Fruit fly (Drosophila melanogaster) whole organism, embryonic: ENCODE measurements around the gene CG14721.

Experiments used
- CG11696 ChIP-seq: fragments of 200-800 bp; sonication (Bioruptor generic); IDR thresholded peaks from 2 replicates; pipeline ENCODE4 v1.3.6; 2022; ENCODE audit warnings: missing biosample characterization, missing genetic modification characterization
- CG12942 ChIP-seq: fragments of 200-800 bp; sonication (Bioruptor generic); optimal IDR thresholded peaks from 3 replicates; lab custom pipeline; 2016; ENCODE audit warnings: missing biosample characterization, missing genetic modification characterization
- CG14441 ChIP-seq: fragments of 200-800 bp; sonication (Bioruptor generic); IDR thresholded peaks from 2 replicates; pipeline ENCODE4 v1.3.6; 2022; ENCODE audit warnings: missing biosample characterization, missing genetic modification characterization
- CG16779 ChIP-seq: fragments of 200-800 bp; sonication (Bioruptor generic); IDR thresholded peaks from 2 replicates; pipeline ENCODE4 v1.3.6; 2022; ENCODE audit warnings: missing biosample characterization, missing genetic modification characterization
- CG16813 ChIP-seq: fragments of 200-800 bp; sonication (Bioruptor generic); IDR thresholded peaks from 3 replicates; pipeline ENCODE4 v1.3.6; 2022; ENCODE audit warnings: missing biosample characterization, missing genetic modification characterization; ENCODE audit not compliant: partially characterized antibody
- CG17361 ChIP-seq: fragments of 200-800 bp; sonication (Bioruptor generic); IDR thresholded peaks from 3 replicates; pipeline ENCODE4 v1.3.6; 2022; ENCODE audit warnings: missing biosample characterization, missing genetic modification characterization
- CG17612 ChIP-seq: fragments of 200-800 bp; sonication (Bioruptor generic); IDR thresholded peaks from 2 replicates; pipeline ENCODE4 v1.3.6; 2022; ENCODE audit warnings: missing biosample characterization, missing genetic modification characterization
- CG1832 ChIP-seq: fragments of 200-800 bp; sonication (Bioruptor generic); optimal IDR thresholded peaks from 2 replicates; lab custom pipeline; 2017; ENCODE audit warnings: missing biosample characterization, mild to moderate bottlenecking, missing genetic modification characterization, inconsistent platforms
- CG18764 ChIP-seq: fragments of 200-800 bp; sonication (Bioruptor generic); optimal IDR thresholded peaks from 3 replicates; lab custom pipeline; 2016; ENCODE audit warnings: missing biosample characterization, missing genetic modification characterization
- CG30020 ChIP-seq: fragments of 200-800 bp; optimal IDR thresholded peaks from 2 replicates; lab custom pipeline; 2019; ENCODE audit warnings: missing biosample characterization, mild to moderate bottlenecking, missing genetic modification characterization, moderate library complexity
- CG33213 ChIP-seq: fragments of 200-800 bp; sonication (Bioruptor generic); optimal IDR thresholded peaks from 3 replicates; lab custom pipeline; 2016; ENCODE audit warnings: missing biosample characterization, missing genetic modification characterization
- CG3847 ChIP-seq: fragments of 200-800 bp; sonication (Bioruptor generic); IDR thresholded peaks from 2 replicates; pipeline ENCODE4 v1.3.6; 2022; ENCODE audit warnings: missing biosample characterization, missing genetic modification characterization
- CG4730 ChIP-seq: fragments of 200-800 bp; sonication (Bioruptor generic); IDR thresholded peaks from 2 replicates; pipeline ENCODE4 v1.3.6; 2022; ENCODE audit warnings: missing biosample characterization, missing genetic modification characterization
- CG6765 ChIP-seq: fragments of 200-800 bp; sonication (Bioruptor generic); optimal IDR thresholded peaks from 3 replicates; lab custom pipeline; 2017; ENCODE audit warnings: missing biosample characterization, mild to moderate bottlenecking, missing genetic modification characterization
- CG8388 ChIP-seq: fragments of 200-800 bp; sonication (Bioruptor generic); optimal IDR thresholded peaks from 2 replicates; lab custom pipeline; 2019; ENCODE audit warnings: missing biosample characterization, mild to moderate bottlenecking, missing genetic modification characterization, moderate library complexity
- CG8924 ChIP-seq: fragments of 200-800 bp; optimal IDR thresholded peaks from 3 replicates; lab custom pipeline; 2019; ENCODE audit warnings: missing biosample characterization, mild to moderate bottlenecking, missing genetic modification characterization, moderate library complexity
- CG9437 ChIP-seq: fragments of 200-800 bp; sonication (Bioruptor generic); optimal IDR thresholded peaks from 2 replicates; lab custom pipeline; 2018; ENCODE audit warnings: missing biosample characterization, mild to moderate bottlenecking, missing genetic modification characterization
- Camta ChIP-seq: fragments of 200-800 bp; sonication (Bioruptor generic); optimal IDR thresholded peaks from 2 replicates; lab custom pipeline; 2016; ENCODE audit warnings: missing biosample characterization, missing genetic modification characterization
- CrebB ChIP-seq: fragments of 200-800 bp; sonication (Bioruptor generic); optimal IDR thresholded peaks from 3 replicates; lab custom pipeline; 2018; ENCODE audit warnings: missing biosample characterization, mild to moderate bottlenecking, missing genetic modification characterization
- Dfd ChIP-seq, 2 experiments: fragments of >200 bp; optimal IDR thresholded peaks; 2 replicates each; lab custom pipeline; 2017; ENCODE audit warnings: missing biosample characterization in 2 of 2, missing genetic modification characterization in 2 of 2
- Dip2 ChIP-seq: fragments of 200-800 bp; sonication (Bioruptor generic); IDR thresholded peaks from 2 replicates; pipeline ENCODE4 v1.3.6; 2022; ENCODE audit warnings: missing biosample characterization, missing genetic modification characterization
- E2f1 ChIP-seq: fragments of 200-800 bp; sonication (Bioruptor generic); IDR thresholded peaks from 2 replicates; pipeline ENCODE4 v1.3.6; 2022; ENCODE audit warnings: missing biosample characterization, missing genetic modification characterization
- HLH3B ChIP-seq: fragments of 200-800 bp; sonication (Bioruptor generic); IDR thresholded peaks from 2 replicates; pipeline ENCODE4 v1.3.6; 2022; ENCODE audit warnings: missing biosample characterization, missing genetic modification characterization
- Jarid2 ChIP-seq: fragments of 200-800 bp; sonication (Bioruptor generic); optimal IDR thresholded peaks from 3 replicates; lab custom pipeline; 2017; ENCODE audit warnings: mild to moderate bottlenecking, missing biosample characterization, missing genetic modification reagents, missing genetic modification characterization
- Max ChIP-seq: fragments of 200-800 bp; sonication (Bioruptor generic); optimal IDR thresholded peaks from 2 replicates; lab custom pipeline; 2016; ENCODE audit warnings: missing biosample characterization, mild to moderate bottlenecking, missing genetic modification characterization
- Mes4 ChIP-seq: fragments of 200-800 bp; sonication (Bioruptor generic); optimal IDR thresholded peaks from 2 replicates; lab custom pipeline; 2016; ENCODE audit warnings: missing biosample characterization, missing genetic modification characterization
- Sry-β ChIP-seq: fragments of 200-800 bp; sonication (Bioruptor generic); optimal IDR thresholded peaks from 2 replicates; lab custom pipeline; 2018; ENCODE audit warnings: missing biosample characterization, mild to moderate bottlenecking, missing genetic modification characterization, moderate library complexity
- Taf1 ChIP-seq: fragments of 200-800 bp; sonication (Bioruptor generic); IDR thresholded peaks from 2 replicates; pipeline ENCODE4 v1.3.6; 2022; ENCODE audit warnings: missing biosample characterization, missing genetic modification characterization
- ab ChIP-seq: fragments of 200-800 bp; sonication (Bioruptor generic); optimal IDR thresholded peaks from 2 replicates; lab custom pipeline; 2016; ENCODE audit warnings: missing biosample characterization, missing genetic modification characterization
- bcd ChIP-seq: fragments of 200-800 bp; sonication (Bioruptor generic); optimal IDR thresholded peaks from 2 replicates; lab custom pipeline; 2017; ENCODE audit warnings: missing biosample characterization, mild to moderate bottlenecking, missing genetic modification characterization
- btn ChIP-seq: fragments of 200-800 bp; sonication (Bioruptor generic); optimal IDR thresholded peaks from 2 replicates; lab custom pipeline; 2016; ENCODE audit warnings: missing biosample characterization, missing genetic modification characterization
- cad ChIP-seq: fragments of >200 bp; optimal IDR thresholded peaks from 2 replicates; lab custom pipeline; 2017; ENCODE audit warnings: missing biosample characterization, missing genetic modification characterization
- dmrt11E ChIP-seq: fragments of 200-800 bp; sonication (Bioruptor generic); optimal IDR thresholded peaks from 3 replicates; lab custom pipeline; 2018; ENCODE audit warnings: missing biosample characterization, mild to moderate bottlenecking, missing genetic modification characterization, moderate library complexity
- fd102C ChIP-seq: fragments of 200-800 bp; sonication (Bioruptor generic); optimal IDR thresholded peaks from 2 replicates; lab custom pipeline; 2018; ENCODE audit warnings: missing biosample characterization, mild to moderate bottlenecking, missing genetic modification characterization, moderate library complexity
- fd96Cb ChIP-seq: fragments of 200-800 bp; sonication (Bioruptor generic); optimal IDR thresholded peaks from 2 replicates; lab custom pipeline; 2018; ENCODE audit warnings: missing biosample characterization, mild to moderate bottlenecking, missing genetic modification characterization, moderate library complexity
- fru ChIP-seq: fragments of >200 bp; optimal IDR thresholded peaks from 2 replicates; lab custom pipeline; 2017
- h ChIP-seq: fragments of >200 bp; optimal IDR thresholded peaks from 2 replicates; lab custom pipeline; 2017
- inv ChIP-seq: fragments of 200-800 bp; sonication (Bioruptor generic); IDR thresholded peaks from 2 replicates; pipeline ENCODE4 v1.3.6; 2022; ENCODE audit warnings: missing biosample characterization, missing genetic modification characterization; ENCODE audit not compliant: partially characterized antibody
- kah ChIP-seq: fragments of 200-800 bp; sonication (Bioruptor generic); optimal IDR thresholded peaks from 2 replicates; lab custom pipeline; 2018; ENCODE audit warnings: missing biosample characterization, mild to moderate bottlenecking, missing genetic modification characterization
- kay ChIP-seq: fragments of 200-800 bp; sonication (Bioruptor generic); optimal IDR thresholded peaks from 2 replicates; lab custom pipeline; 2016; ENCODE audit warnings: missing biosample characterization, missing genetic modification characterization
- lmd ChIP-seq: fragments of 200-800 bp; sonication (Bioruptor generic); IDR thresholded peaks from 2 replicates; pipeline ENCODE4 v1.3.6; 2022; ENCODE audit warnings: missing biosample characterization, missing genetic modification characterization
- mirr ChIP-seq: fragments of 200-800 bp; sonication (Bioruptor generic); optimal IDR thresholded peaks from 3 replicates; lab custom pipeline; 2018; ENCODE audit warnings: missing biosample characterization, mild to moderate bottlenecking, missing genetic modification characterization
- oc ChIP-seq: fragments of 200-800 bp; sonication (Bioruptor generic); optimal IDR thresholded peaks from 2 replicates; lab custom pipeline; 2018; ENCODE audit warnings: missing biosample characterization, mild to moderate bottlenecking, missing genetic modification characterization, moderate library complexity
- psq ChIP-seq: fragments of 200-800 bp; sonication (Bioruptor generic); optimal IDR thresholded peaks from 2 replicates; lab custom pipeline; 2017; ENCODE audit warnings: missing biosample characterization, missing genetic modification characterization
- repo ChIP-seq: fragments of 200-800 bp; sonication (Bioruptor generic); optimal IDR thresholded peaks from 2 replicates; lab custom pipeline; 2016; ENCODE audit warnings: missing biosample characterization, missing genetic modification characterization
- sd ChIP-seq: fragments of 200-800 bp; sonication (Bioruptor generic); optimal IDR thresholded peaks from 3 replicates; lab custom pipeline; 2018; ENCODE audit warnings: missing biosample characterization, mild to moderate bottlenecking, missing genetic modification characterization, moderate library complexity
- sna ChIP-seq: fragments of 200-800 bp; sonication (Bioruptor generic); IDR thresholded peaks from 2 replicates; pipeline ENCODE4 v1.3.6; 2022; ENCODE audit warnings: missing biosample characterization, missing genetic modification characterization; ENCODE audit not compliant: partially characterized antibody
- ssp ChIP-seq: fragments of 200-800 bp; sonication (Bioruptor generic); IDR thresholded peaks from 2 replicates; pipeline ENCODE4 v1.3.6; 2022; ENCODE audit warnings: missing biosample characterization, missing genetic modification characterization
- tgo ChIP-seq: fragments of 200-800 bp; sonication (Bioruptor generic); IDR thresholded peaks from 3 replicates; pipeline ENCODE4 v1.3.6; 2022; ENCODE audit warnings: missing biosample characterization, missing genetic modification characterization
- tna ChIP-seq: fragments of 200-800 bp; sonication (Bioruptor generic); IDR thresholded peaks from 2 replicates; pipeline ENCODE4 v1.3.6; 2022; ENCODE audit warnings: missing biosample characterization, missing genetic modification characterization; ENCODE audit not compliant: partially characterized antibody
- tup ChIP-seq: fragments of 200-800 bp; sonication (Bioruptor generic); optimal IDR thresholded peaks from 2 replicates; lab custom pipeline; 2016; ENCODE audit warnings: missing biosample characterization, mild to moderate bottlenecking, missing genetic modification characterization, moderate library complexity
- usp ChIP-seq: fragments of >200 bp; optimal IDR thresholded peaks from 2 replicates; lab custom pipeline; 2017; ENCODE audit warnings: missing biosample characterization, missing genetic modification characterization
- zf30C ChIP-seq: fragments of 200-800 bp; sonication (Bioruptor generic); optimal IDR thresholded peaks from 3 replicates; lab custom pipeline; 2018; ENCODE audit warnings: missing biosample characterization, mild to moderate bottlenecking, missing genetic modification characterization

Gene CG14721

dm6 chr3R:11735337-11735736 lies at the start of gene CG14721 (continued):
- TF ChIP-seq bcd (no peak), ssp (GFP tag; lab: Robert Waterston, UW) (peak; percentile 30; the same call in 1 of the 2 replicates), cad (GFP tag; lab: Kevin White, UChicago) (no peak), CG8388 (GFP tag; lab: Kevin White, UChicago) (no peak), HLH3B (GFP tag; lab: Robert Waterston, UW) (no peak), CG17361 (GFP tag; lab: Robert Waterston, UW) (no peak), CG1832 (no peak), CG30020 (tag; lab: Kevin White, UChicago) (no peak), sd (tag; lab: Kevin White, UChicago) (no peak), CG6765 (GFP tag; lab: Kevin White, UChicago) (no peak), CG14441 (GFP tag; lab: Robert Waterston, UW) (no peak), CG17612 (GFP tag; lab: Robert Waterston, UW) (no peak), Dip2 (GFP tag; lab: Robert Waterston, UW) (no peak), Jarid2 (GFP tag; lab: Kevin White, UChicago) (no peak), fd102C (GFP tag; lab: Kevin White, UChicago) (no peak), usp (no peak), repo (GFP tag; lab: Kevin White, UChicago) (no peak), fd96Cb (tag; lab: Kevin White, UChicago) (no peak), CG33213 (peak; percentile 17), Mes4 (GFP tag; lab: Kevin White, UChicago) (peak; percentile 14), psq (GFP tag; lab: Kevin White, UChicago) (no peak), CG12942 (no peak), CG16779 (GFP tag; lab: Robert Waterston, UW) (no peak), Dfd (GFP tag; optimal IDR thresholded peaks at IDR 0.05; lab: Kevin White, UChicago) (no peak), Camta (no peak), CrebB (tag; lab: Kevin White, UChicago) (no peak), mirr (no peak), CG16813 (peak; percentile 37; the same call in 1 of the 3 replicates), lmd (no peak), fru (lab: Kevin White, UChicago) (no peak), Taf1 (no peak), CG9437 (GFP tag; lab: Kevin White, UChicago) (no peak), tna (GFP tag; lab: Robert Waterston, UW) (no peak), sna (no peak), kay (GFP tag; lab: Kevin White, UChicago) (no peak), E2f1 (GFP tag; lab: Robert Waterston, UW) (no peak), oc (tag; lab: Kevin White, UChicago) (no peak), inv (GFP tag; lab: Robert Waterston, UW) (peak; percentile 23; the same call in 1 of the 2 replicates), CG18764 (no peak), kah (no peak), btn (GFP tag; lab: Kevin White, UChicago) (no peak), ab (GFP tag; lab: Kevin White, UChicago) (no peak), h (lab: Kevin White, UChicago) (no peak), tgo (no peak), CG3847 (GFP tag; lab: Robert Waterston, UW) (peak; percentile 66), CG8924 (tag; lab: Kevin White, UChicago) (no peak), Sry-β (GFP tag; lab: Kevin White, UChicago) (no peak), Max (GFP tag; lab: Kevin White, UChicago) (peak; percentile 68), zf30C (GFP tag; lab: Kevin White, UChicago) (no peak), CG11696 (GFP tag; lab: Robert Waterston, UW) (no peak), tup (no peak), dmrt11E (tag; lab: Kevin White, UChicago) (no peak), CG4730 (GFP tag; lab: Robert Waterston, UW) (no peak)
